Worm (Caenorhabditis elegans): ENCODE measurements around the gene srh-97.

Gene srh-97

DNA sequence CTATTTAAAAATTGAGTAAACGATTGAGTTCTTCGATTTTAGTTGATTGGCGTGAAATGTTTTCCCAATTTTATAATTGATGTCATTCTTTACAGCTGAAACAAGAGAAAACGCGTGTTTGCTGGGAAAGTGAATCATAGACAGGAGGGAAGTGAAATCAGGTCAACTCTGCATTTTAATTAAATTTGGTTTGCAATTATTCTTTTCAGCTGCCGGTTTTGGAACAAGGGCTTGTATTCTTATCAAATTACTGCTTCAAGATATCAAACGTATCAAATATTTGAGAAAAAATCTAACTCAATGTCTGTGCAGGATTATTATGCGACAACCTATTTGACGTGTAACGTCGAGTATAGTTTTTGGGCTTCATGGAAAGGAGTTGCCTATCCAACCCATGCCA is at the start of gene srh-97:
srh-97 (plus strand) TSS at position 301 of the 400 bp plus-strand sequence.
- TF ChIP-seq ces-1 (GFP tag; optimal IDR thresholded peaks at IDR 0.05), result no peak
- TF ChIP-seq gei-8 (GFP tag; optimal IDR thresholded peaks at IDR 0.05), result no peak
- no peak for TF ChIP-seq unc-39 (tag; optimal IDR thresholded peaks at IDR 0.05)
- TF ChIP-seq pha-4 (GFP tag; IDR thresholded peaks at IDR 0.05), result no peak
- TF ChIP-seq pha-4 (tag; optimal IDR thresholded peaks at IDR 0.05), result no peak
- TF ChIP-seq lin-15B (tag; optimal IDR thresholded peaks at IDR 0.05), result no peak
- TF ChIP-seq zag-1 (tag; optimal IDR thresholded peaks at IDR 0.05), result no peak
- no peak for TF ChIP-seq mes-2 (tag; optimal IDR thresholded peaks at IDR 0.05; ENCODE audit: poor library complexity, severe bottlenecking)
- TF ChIP-seq Y105C5A.15 (GFP tag; IDR thresholded peaks at IDR 0.05), result no peak
- no peak for TF ChIP-seq ztf-11 (tag; optimal IDR thresholded peaks at IDR 0.05)
- no peak for TF ChIP-seq mep-1 (tag; optimal IDR thresholded peaks at IDR 0.05)
- TF ChIP-seq hlh-11 (tag; optimal IDR thresholded peaks at IDR 0.05), result no peak
- TF ChIP-seq ceh-82 (tag; optimal IDR thresholded peaks at IDR 0.05), result no peak

DNA sequence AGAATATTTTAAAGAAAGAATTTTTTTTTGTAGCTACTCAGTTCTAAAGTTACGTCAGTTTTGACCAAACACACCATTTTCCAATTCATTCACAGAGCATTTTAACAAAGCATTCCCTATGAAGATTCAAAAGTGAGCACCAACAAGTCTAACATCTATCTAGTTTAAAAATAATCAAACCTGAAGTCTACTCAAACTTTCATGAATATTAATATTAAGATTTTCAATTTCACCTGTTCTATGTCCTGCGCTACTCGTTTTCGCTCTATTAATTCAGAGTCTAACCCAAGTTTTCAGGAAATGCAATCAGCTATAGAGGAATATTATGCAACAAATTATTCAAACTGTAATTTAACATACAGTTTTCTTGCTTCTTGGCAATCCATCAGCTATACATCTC is 44.8 kb upstream of the srh-97 start, which contains the start of gene srh-119:
srh-119 (plus strand) TSS at position 301 of the 400 bp plus-strand sequence.
- TF ChIP-seq madf-9 (GFP tag; conservative IDR thresholded peaks at IDR 0.05) (no peak), dve-1 (tag; optimal IDR thresholded peaks at IDR 0.05; ENCODE audit: insufficient read depth) (no peak), nhr-76 (tag; optimal IDR thresholded peaks at IDR 0.05) (no peak), nhr-6 (tag; optimal IDR thresholded peaks at IDR 0.05) (no peak), Y5F2A.4 (GFP tag; optimal IDR thresholded peaks at IDR 0.05) (no peak), unc-39 (tag; optimal IDR thresholded peaks at IDR 0.05) (no peak), set-16 (GFP tag; IDR thresholded peaks at IDR 0.05) (no peak), mxl-2 (GFP tag; conservative IDR thresholded peaks at IDR 0.05) (no peak), hmg-1.1 (GFP tag; IDR thresholded peaks at IDR 0.05) (no peak), pha-4 (GFP tag; IDR thresholded peaks at IDR 0.05) (no peak), pha-4 (tag; optimal IDR thresholded peaks at IDR 0.05) (no peak), F49E8.2 (tag; optimal IDR thresholded peaks at IDR 0.05; ENCODE audit: borderline replicate concordance) (no peak), rbr-2 (tag; optimal IDR thresholded peaks at IDR 0.05) (no peak), nhr-11 (tag; optimal IDR thresholded peaks at IDR 0.05) (no peak), zfp-2 (tag; optimal IDR thresholded peaks at IDR 0.05) (no peak), zip-2 (tag; optimal IDR thresholded peaks at IDR 0.05) (no peak), lin-1 (GFP tag; IDR thresholded peaks at IDR 0.05) (no peak), F10B5.3 (tag; optimal IDR thresholded peaks at IDR 0.05) (no peak), nhr-102 (tag; optimal IDR thresholded peaks at IDR 0.05) (no peak), ceh-32 (tag; optimal IDR thresholded peaks at IDR 0.05; ENCODE audit: poor library complexity) (no peak)

DNA sequence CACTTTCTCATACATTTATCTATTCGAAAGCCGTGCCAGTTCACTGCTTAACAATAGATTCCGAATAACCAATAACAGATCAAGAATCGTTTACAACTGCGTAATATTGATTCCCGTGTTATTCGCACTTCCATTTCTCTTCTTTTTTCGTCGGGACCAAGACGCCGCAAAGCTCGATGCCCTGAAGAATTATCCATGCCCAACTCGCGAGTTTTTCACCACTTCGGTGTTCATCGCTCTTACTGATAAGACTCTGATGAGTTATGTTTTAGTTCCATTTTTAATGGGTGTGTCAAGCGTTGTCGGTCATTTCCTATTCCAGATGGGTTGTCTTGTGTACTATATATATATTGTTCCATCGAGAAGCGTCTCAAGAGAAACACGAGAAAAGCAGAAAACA is 43.5 kb upstream of the srh-97 start:
- TF ChIP-seq nhr-48 (tag; optimal IDR thresholded peaks at IDR 0.05), result no peak
- TF ChIP-seq unc-62 (GFP tag; optimal IDR thresholded peaks at IDR 0.05 in 1 of 2), result peak in 1 of 2 experiments; percentile 91
- no peak for TF ChIP-seq unc-62 (tag; optimal IDR thresholded peaks at IDR 0.05)

DNA sequence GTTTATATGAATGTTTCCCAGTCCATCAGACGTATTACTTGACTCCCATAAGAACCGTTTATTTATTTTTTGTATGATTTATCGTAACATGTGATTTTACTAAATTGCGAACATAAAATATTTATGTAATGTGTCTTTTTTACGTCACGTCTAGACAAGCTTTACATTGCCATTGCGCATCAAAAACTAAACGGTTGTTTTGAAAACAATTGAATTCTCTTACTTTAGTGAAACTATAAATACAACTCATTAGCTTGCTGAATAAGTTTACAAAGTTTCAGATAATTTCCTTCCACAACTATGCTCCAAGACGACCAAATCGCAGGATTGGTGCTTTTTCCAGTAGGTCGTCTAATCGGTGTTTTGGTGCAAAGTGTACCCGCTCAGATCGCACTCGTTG is 42.0 kb upstream of the srh-97 start, which contains the start of gene srx-54:
srx-54 (plus strand) TSS at position 301 of the 400 bp plus-strand sequence.
- TF ChIP-seq nhr-41 (GFP tag; IDR thresholded peaks at IDR 0.05), result no peak
- TF ChIP-seq ztf-11 (tag; optimal IDR thresholded peaks at IDR 0.05), result no peak
- no peak for TF ChIP-seq daf-8 (GFP tag; IDR thresholded peaks at IDR 0.05)
- TF ChIP-seq hlh-30 (tag; optimal IDR thresholded peaks at IDR 0.05; ENCODE audit: insufficient read depth), result no peak
- no peak for TF ChIP-seq zag-1 (tag; optimal IDR thresholded peaks at IDR 0.05)
- no peak for TF ChIP-seq F44E2.7 (GFP tag; IDR thresholded peaks at IDR 0.05)
- no peak for TF ChIP-seq madf-9 (GFP tag; conservative IDR thresholded peaks at IDR 0.05)
- TF ChIP-seq zip-2 (tag; optimal IDR thresholded peaks at IDR 0.05), result no peak
- no peak for TF ChIP-seq rbr-2 (tag; optimal IDR thresholded peaks at IDR 0.05)
- no peak for TF ChIP-seq duxl-1 (tag; optimal IDR thresholded peaks at IDR 0.05; ENCODE audit: poor library complexity)
- TF ChIP-seq Y5F2A.4 (GFP tag; optimal IDR thresholded peaks at IDR 0.05), result no peak
- TF ChIP-seq T26A8.4 (GFP tag; IDR thresholded peaks at IDR 0.05), result no peak
- no peak for TF ChIP-seq F37D6.2 (tag; optimal IDR thresholded peaks at IDR 0.05)
- no peak for TF ChIP-seq nhr-237 (tag; optimal IDR thresholded peaks at IDR 0.05)
- TF ChIP-seq spr-3 (GFP tag; optimal IDR thresholded peaks at IDR 0.05), result no peak

Data from whole organism, L4 larva.